Worm (Caenorhabditis elegans): ENCODE data around the gene F38E9.1.
A peak's percentile ranks its signal among the peaks of the same experiment; 100 is the strongest.

F38E9.1 gene

DNA sequence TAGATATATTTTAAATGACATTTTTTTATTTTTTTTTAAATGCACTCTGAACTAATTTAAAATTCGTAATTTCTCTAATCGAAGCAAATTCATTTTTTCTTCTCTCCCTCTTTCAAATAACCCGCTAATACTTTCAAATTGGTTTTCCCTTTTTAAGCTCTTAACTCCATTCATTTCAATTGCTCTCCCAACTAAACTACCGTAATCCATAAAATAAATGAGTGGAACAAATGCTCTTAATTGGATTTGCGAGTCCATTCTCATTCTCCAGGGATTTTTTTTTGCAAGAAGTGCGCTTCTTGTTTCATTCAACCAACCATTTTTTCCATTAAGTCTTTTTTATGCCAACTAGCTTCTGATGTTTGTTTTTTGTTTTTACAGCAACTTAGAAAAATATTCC, 10.2 kb downstream of the F38E9.1 start:
- TF ChIP-seq nhr-12 (tag; optimal IDR thresholded peaks at IDR 0.05) (no peak), ztf-1 (GFP tag; conservative IDR thresholded peaks at IDR 0.05) (no peak), lsy-2 (tag; optimal IDR thresholded peaks at IDR 0.05) (peak in 1 of 2 experiments; percentile 49)

DNA sequence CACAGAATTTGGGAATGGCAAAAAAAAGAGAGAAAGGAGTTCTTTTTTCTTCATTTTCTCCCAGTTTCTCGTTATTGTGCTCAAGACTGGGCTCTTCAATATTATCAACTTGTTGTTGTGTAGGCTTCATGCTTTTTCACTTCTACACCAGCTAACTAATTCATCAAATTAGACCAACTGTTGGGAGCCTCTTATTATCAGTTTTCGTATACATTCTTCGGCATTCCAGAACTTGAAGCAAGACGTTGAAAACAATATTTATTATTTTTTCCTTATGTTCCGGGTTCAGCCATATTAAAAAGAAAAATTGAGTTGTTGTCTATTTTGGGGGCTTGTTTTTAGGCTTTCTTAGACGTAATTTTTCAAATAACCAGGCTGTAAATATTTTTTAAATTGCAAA, 12.1 kb downstream of the F38E9.1 start:
- TF ChIP-seq mab-5 (tag; optimal IDR thresholded peaks at IDR 0.05) (no peak), peb-1 (tag; optimal IDR thresholded peaks at IDR 0.05) (no peak), lsy-2 (tag; optimal IDR thresholded peaks at IDR 0.05) (no peak), nhr-237 (tag; optimal IDR thresholded peaks at IDR 0.05) (no peak), ZK546.5 (tag; optimal IDR thresholded peaks at IDR 0.05) (no peak), mbf-1 (tag; optimal IDR thresholded peaks at IDR 0.05) (no peak), alr-1 (tag; optimal IDR thresholded peaks at IDR 0.05) (no peak), unc-39 (tag; optimal IDR thresholded peaks at IDR 0.05) (no peak), ztf-11 (tag; optimal IDR thresholded peaks at IDR 0.05) (no peak), unc-55 (GFP tag; optimal IDR thresholded peaks at IDR 0.05) (no peak), dmd-4 (tag; optimal IDR thresholded peaks at IDR 0.05) (no peak), elt-3 (tag; optimal IDR thresholded peaks at IDR 0.05) (no peak), zag-1 (tag; optimal IDR thresholded peaks at IDR 0.05) (no peak), nhr-129 (tag; optimal IDR thresholded peaks at IDR 0.05) (no peak)

DNA sequence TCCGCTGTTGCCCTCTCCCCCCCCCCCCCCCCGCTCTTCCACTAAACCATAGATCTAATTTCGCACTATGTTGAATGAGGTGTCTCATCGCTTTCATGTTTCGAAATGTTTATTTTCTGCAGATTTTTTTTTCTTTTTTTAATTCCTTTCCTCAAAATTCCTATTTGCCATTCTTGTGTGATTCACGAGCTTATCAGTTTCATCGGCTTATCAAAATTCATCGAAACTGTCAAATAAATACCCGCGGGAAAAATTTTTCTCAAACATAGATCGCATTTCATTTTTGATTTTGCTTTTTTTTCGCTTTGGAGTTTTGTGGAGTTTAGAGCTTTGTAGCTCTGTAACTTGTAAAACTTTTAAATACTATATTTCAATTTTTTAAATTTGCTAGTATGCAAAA, 13.2 kb downstream of the F38E9.1 start:
- TF ChIP-seq nhr-23 (tag; optimal IDR thresholded peaks at IDR 0.05) (no peak), fos-1 (tag; optimal IDR thresholded peaks at IDR 0.05) (peak; percentile 80), nhr-129 (tag; optimal IDR thresholded peaks at IDR 0.05) (no peak), mab-5 (tag; optimal IDR thresholded peaks at IDR 0.05) (no peak), aly-2 (tag; optimal IDR thresholded peaks at IDR 0.05) (no peak), Y55F3AM.14 (GFP tag; optimal IDR thresholded peaks at IDR 0.05) (no peak), unc-55 (GFP tag; optimal IDR thresholded peaks at IDR 0.05) (peak; percentile 29), nhr-12 (tag; optimal IDR thresholded peaks at IDR 0.05) (no peak), nhr-6 (tag; optimal IDR thresholded peaks at IDR 0.05) (no peak), ama-1 (optimal IDR thresholded peaks at IDR 0.05) (no peak), ztf-4 (tag; optimal IDR thresholded peaks at IDR 0.05) (no peak), lin-11 (tag; optimal IDR thresholded peaks at IDR 0.05) (no peak), ceh-82 (tag; optimal IDR thresholded peaks at IDR 0.05) (no peak), zag-1 (tag; optimal IDR thresholded peaks at IDR 0.05) (no peak)

DNA sequence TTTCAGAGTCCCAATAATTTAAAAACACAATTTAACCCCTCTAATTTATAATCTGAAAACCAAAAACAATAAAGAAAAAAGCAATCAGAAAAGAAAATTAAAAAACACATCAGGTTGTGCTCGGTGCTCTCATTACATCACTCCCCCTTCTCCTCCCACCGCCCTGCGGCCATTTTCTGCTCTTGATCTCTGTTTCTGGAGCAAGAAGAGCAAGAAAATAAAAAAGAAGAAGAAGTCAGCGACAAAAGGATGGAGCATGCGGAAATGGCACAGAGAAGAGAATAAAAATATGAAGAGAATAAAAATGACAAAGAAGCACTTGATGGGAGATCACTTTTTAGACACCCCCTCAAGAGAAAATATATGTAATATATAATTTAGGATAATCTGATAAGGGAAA, 13.8 kb downstream of the F38E9.1 start:
- TF ChIP-seq unc-55 (GFP tag; optimal IDR thresholded peaks at IDR 0.05) = peak; percentile 12
- TF ChIP-seq egl-27 (tag; optimal IDR thresholded peaks at IDR 0.05) = peak; percentile 63
- TF ChIP-seq mab-5 (tag; optimal IDR thresholded peaks at IDR 0.05) = peak; percentile 16
- peak; percentile 22 for TF ChIP-seq lin-13 (GFP tag; optimal IDR thresholded peaks at IDR 0.05)
- TF ChIP-seq blmp-1 (tag; optimal IDR thresholded peaks at IDR 0.05; ENCODE audit: insufficient read depth) = no peak
- TF ChIP-seq C34F6.9 (tag; optimal IDR thresholded peaks at IDR 0.05) = peak; percentile 58
- peak in 1 of 2 experiments; percentile 37 for TF ChIP-seq lsy-2 (tag; optimal IDR thresholded peaks at IDR 0.05)
- no peak for TF ChIP-seq elt-3 (tag; optimal IDR thresholded peaks at IDR 0.05)
- TF ChIP-seq snpc-4 (tag; optimal IDR thresholded peaks at IDR 0.05) = peak; percentile 22
- no peak for TF ChIP-seq mbf-1 (tag; optimal IDR thresholded peaks at IDR 0.05)
- TF ChIP-seq F13H6.1 (tag; optimal IDR thresholded peaks at IDR 0.05) = peak; percentile 51
- no peak for TF ChIP-seq ztf-4 (tag; optimal IDR thresholded peaks at IDR 0.05)
- TF ChIP-seq nhr-77 (tag; optimal IDR thresholded peaks at IDR 0.05) = no peak
- TF ChIP-seq sem-4 (tag; optimal IDR thresholded peaks at IDR 0.05) = peak; percentile 74
- TF ChIP-seq sma-9 (GFP tag; optimal IDR thresholded peaks at IDR 0.05) = peak; percentile 40
- no peak for TF ChIP-seq sma-9 (tag; optimal IDR thresholded peaks at IDR 0.05)
- peak; percentile 39 for TF ChIP-seq nhr-129 (tag; optimal IDR thresholded peaks at IDR 0.05)
- peak; percentile 40 for TF ChIP-seq crh-2 (tag; optimal IDR thresholded peaks at IDR 0.05)
- TF ChIP-seq mdl-1 (tag; optimal IDR thresholded peaks at IDR 0.05) = no peak
- peak; percentile 41 for TF ChIP-seq fos-1 (tag; optimal IDR thresholded peaks at IDR 0.05)
- peak; percentile 44 for TF ChIP-seq zag-1 (tag; optimal IDR thresholded peaks at IDR 0.05)
- TF ChIP-seq Y55F3AM.14 (GFP tag; optimal IDR thresholded peaks at IDR 0.05) = no peak

DNA sequence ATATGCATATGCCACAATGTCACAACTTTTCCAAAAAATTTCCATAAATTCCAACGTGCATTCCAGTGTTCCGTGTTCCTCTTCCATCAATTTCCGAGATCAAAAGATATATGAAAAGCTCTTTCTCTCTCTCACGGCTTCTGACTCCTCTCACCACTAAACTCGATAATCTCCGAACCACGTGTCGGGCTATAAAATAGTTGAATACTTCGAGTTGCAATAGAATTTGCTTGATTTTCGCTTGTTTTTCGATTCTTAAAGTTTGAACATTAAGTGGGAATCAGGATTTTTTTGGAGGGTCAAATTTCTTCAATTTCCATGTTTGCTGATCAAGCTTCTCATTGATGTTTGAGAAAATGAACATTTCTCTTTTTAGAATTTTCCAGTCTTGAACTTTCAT, 14.5 kb downstream of the F38E9.1 start:
- TF ChIP-seq nhr-129 (tag; optimal IDR thresholded peaks at IDR 0.05) (no peak), elt-3 (tag; optimal IDR thresholded peaks at IDR 0.05) (no peak), gmeb-1 (tag; optimal IDR thresholded peaks at IDR 0.05) (no peak), Y55F3AM.14 (GFP tag; optimal IDR thresholded peaks at IDR 0.05) (no peak), crh-2 (tag; optimal IDR thresholded peaks at IDR 0.05) (no peak), ztf-11 (tag; optimal IDR thresholded peaks at IDR 0.05) (no peak), nhr-12 (tag; optimal IDR thresholded peaks at IDR 0.05) (no peak), skn-1 (tag; optimal IDR thresholded peaks at IDR 0.05) (no peak), aly-2 (tag; optimal IDR thresholded peaks at IDR 0.05) (no peak), mab-5 (tag; optimal IDR thresholded peaks at IDR 0.05) (no peak), ceh-82 (tag; optimal IDR thresholded peaks at IDR 0.05) (no peak), alr-1 (tag; optimal IDR thresholded peaks at IDR 0.05) (no peak)

Measured in whole organism, L2 larva.